Worm (Caenorhabditis elegans) whole organism, early embryonic: ENCODE results near the gene R04B5.6.

Experiments used
- B0310.2 ChIP-seq: sonication (generic microtip); optimal IDR thresholded peaks from 2 replicates; lab custom pipeline; 2016; ENCODE audit warnings: mild to moderate bottlenecking, missing genetic modification characterization, missing compliant biosample characterization
- F13C5.2 ChIP-seq: sonication (generic microtip); optimal IDR thresholded peaks from 2 replicates; lab custom pipeline; 2017; ENCODE audit warnings: mild to moderate bottlenecking, missing genetic modification characterization, inconsistent platforms, missing compliant biosample characterization
- aly-1 ChIP-seq: sonication (generic microtip); optimal IDR thresholded peaks from 2 replicates; lab custom pipeline; 2016; ENCODE audit warnings: missing genetic modification characterization, missing compliant biosample characterization
- ama-1 ChIP-seq: fragments of 150-350 bp; optimal IDR thresholded peaks from 2 replicates; lab custom pipeline; 2014
- ceh-13 ChIP-seq: fragments of 200-800 bp; sonication (Bioruptor generic); optimal IDR thresholded peaks from 2 replicates; lab custom pipeline; 2018; ENCODE audit warnings: mild to moderate bottlenecking, missing genetic modification characterization, missing compliant biosample characterization
- ceh-36 ChIP-seq: sonication (generic microtip); optimal IDR thresholded peaks from 2 replicates; lab custom pipeline; 2016; ENCODE audit warnings: missing genetic modification characterization, inconsistent platforms, missing compliant biosample characterization
- ets-7 ChIP-seq: sonication (generic microtip); optimal IDR thresholded peaks from 2 replicates; lab custom pipeline; 2016; ENCODE audit warnings: missing genotype, missing genetic modification characterization, missing compliant biosample characterization
- flt-1 ChIP-seq: fragments of 200-800 bp; sonication (Bioruptor generic); IDR thresholded peaks from 2 replicates; pipeline ENCODE4 v1.3.6; 2022; ENCODE audit warnings: missing genetic modification characterization, missing compliant biosample characterization
- hmg-4 ChIP-seq: fragments of 200-800 bp; sonication (Bioruptor generic); optimal IDR thresholded peaks from 2 replicates; lab custom pipeline; 2018; ENCODE audit warnings: mild to moderate bottlenecking, missing genetic modification characterization, missing compliant biosample characterization
- hnd-1 ChIP-seq: sonication (generic microtip); optimal IDR thresholded peaks from 2 replicates; lab custom pipeline; 2016; ENCODE audit warnings: missing genetic modification characterization, missing compliant biosample characterization
- pes-1 ChIP-seq: fragments of 200-800 bp; sonication (Bioruptor generic); IDR thresholded peaks from 2 replicates; pipeline ENCODE4 v1.3.6; 2022; ENCODE audit warnings: missing genetic modification reagents, missing genetic modification characterization, missing compliant biosample characterization
- sea-1 ChIP-seq: fragments of 200-800 bp; sonication (Bioruptor generic); conservative IDR thresholded peaks from 2 replicates; pipeline ENCODE4 v1.3.6; 2022; ENCODE audit warnings: missing genetic modification characterization, missing compliant biosample characterization
- tbx-11 ChIP-seq: fragments of 200-800 bp; sonication (Bioruptor generic); IDR thresholded peaks from 2 replicates; pipeline ENCODE4 v1.3.6; 2022; ENCODE audit warnings: missing genetic modification characterization, missing compliant biosample characterization
- tra-4 ChIP-seq: sonication (generic microtip); optimal IDR thresholded peaks from 2 replicates; lab custom pipeline; 2017; ENCODE audit warnings: missing genetic modification characterization, missing compliant biosample characterization

DNA sequence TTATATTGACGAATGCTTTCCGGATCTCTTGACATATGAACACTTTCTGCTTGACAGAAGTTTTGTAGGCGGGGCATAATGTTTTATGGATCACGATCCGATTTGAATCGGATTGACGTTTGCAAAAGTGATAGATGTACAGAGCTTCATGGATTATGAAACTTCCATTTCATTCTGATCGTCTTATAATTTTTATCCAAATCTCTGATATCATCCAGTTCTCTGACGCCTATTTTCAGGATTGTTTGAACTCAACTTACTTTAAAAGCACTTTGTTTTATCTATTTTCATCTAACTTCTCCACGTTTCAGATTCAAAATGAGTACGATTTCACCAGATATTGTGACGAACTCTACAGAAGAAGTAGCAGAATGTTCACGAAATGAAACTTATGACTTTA, 18.2 kb upstream of the R04B5.6 start, which contains the start of gene npr-39:
- no peak for TF ChIP-seq ama-1 (lab: Kevin White, UChicago)
- no peak for TF ChIP-seq tra-4 (tag; lab: Kevin White, UChicago)
- no peak for TF ChIP-seq sea-1 (GFP tag; lab: Robert Waterston, UW)
- TF ChIP-seq aly-1 (tag; lab: Kevin White, UChicago), result no peak
- TF ChIP-seq flt-1, result no peak
- no peak for TF ChIP-seq pes-1
- TF ChIP-seq hmg-4, result no peak
- no peak for TF ChIP-seq B0310.2 (tag; lab: Kevin White, UChicago)
- TF ChIP-seq ets-7, result no peak
- no peak for TF ChIP-seq ceh-36
- no peak for TF ChIP-seq F13C5.2
- no peak for TF ChIP-seq tbx-11 (GFP tag; lab: Robert Waterston, UW)
- TF ChIP-seq ceh-13 (GFP tag; lab: Kevin White, UChicago), result no peak
- TF ChIP-seq hnd-1 (tag; lab: Kevin White, UChicago), result no peak
